Worm (Caenorhabditis elegans) whole organism, young adult: ENCODE measurements around the gene gap-1.

Experiments used
- B0035.1 ChIP-seq: sonication (generic microtip); optimal IDR thresholded peaks from 2 replicates; lab custom pipeline; 2016; ENCODE audit warnings: missing genetic modification characterization, mild to moderate bottlenecking, missing compliant biosample characterization, missing genotype, missing genetic modification reagents
- F49E8.2 ChIP-seq: sonication (generic microtip); optimal IDR thresholded peaks from 3 replicates; lab custom pipeline; 2017; ENCODE audit warnings: missing genetic modification characterization, mild to moderate bottlenecking, missing compliant biosample characterization, antibody characterized with exemption, moderate library complexity; ENCODE audit not compliant: insufficient read depth
- F55B11.4 ChIP-seq: sonication (generic microtip); optimal IDR thresholded peaks from 2 replicates; lab custom pipeline; 2016; ENCODE audit warnings: missing compliant biosample characterization, missing genetic modification characterization, borderline replicate concordance; ENCODE audit not compliant: insufficient read depth
- ccch-3 ChIP-seq: fragments of 200-800 bp; sonication (Bioruptor generic); optimal IDR thresholded peaks from 2 replicates; lab custom pipeline; 2018; ENCODE audit warnings: mild to moderate bottlenecking, missing genetic modification characterization, missing compliant biosample characterization
- ceh-40 ChIP-seq: fragments of 200-800 bp; sonication (Bioruptor generic); IDR thresholded peaks from 2 replicates; pipeline ENCODE4 v1.3.6; 2022; ENCODE audit warnings: missing genetic modification characterization, missing compliant biosample characterization
- let-526 ChIP-seq: fragments of 200-800 bp; sonication (Bioruptor generic); IDR thresholded peaks from 2 replicates; pipeline ENCODE4 v1.3.6; 2022; ENCODE audit warnings: missing genetic modification reagents, missing genetic modification characterization, missing compliant biosample characterization
- let-607 ChIP-seq, 2 experiments: fragments of 200-800 bp in 1 of 2; sonication (Bioruptor generic) in 1 of 2; sonication (generic microtip) in 1 of 2; optimal IDR thresholded peaks; 2 replicates each; lab custom pipeline; 2016 to 2018; ENCODE audit warnings: mild to moderate bottlenecking in 2 of 2, missing compliant biosample characterization in 2 of 2, missing genetic modification characterization in 2 of 2, moderate library complexity in 2 of 2, missing genotype in 1 of 2
- lin-35 ChIP-seq, 3 experiments: fragments of 150-350 bp in 2 of 3; sonication (generic microtip) in 1 of 3; optimal IDR thresholded peaks; 2 replicates each; lab custom pipeline; 2014 to 2018; ENCODE audit warnings: missing biosample characterization in 3 of 3, missing genetic modification characterization in 3 of 3, missing genetic modification reagents in 3 of 3
- lsy-27 ChIP-seq: sonication (generic microtip); optimal IDR thresholded peaks from 2 replicates; lab custom pipeline; 2017; ENCODE audit warnings: missing genetic modification characterization, mild to moderate bottlenecking, missing compliant biosample characterization, antibody characterized with exemption, missing genotype, borderline replicate concordance; ENCODE audit not compliant: insufficient read depth
- nfya-1 ChIP-seq: sonication (generic microtip); optimal IDR thresholded peaks from 2 replicates; lab custom pipeline; 2017; ENCODE audit warnings: antibody characterized with exemption, missing compliant biosample characterization, missing genetic modification characterization, borderline replicate concordance; ENCODE audit not compliant: insufficient read depth
- pha-4 ChIP-seq: fragments of 150-350 bp; sonication (generic microtip); optimal IDR thresholded peaks from 2 replicates; lab custom pipeline; 2014; ENCODE audit warnings: missing biosample characterization, missing genetic modification reagents, missing genetic modification characterization
- ztf-28 ChIP-seq: fragments of 200-800 bp; sonication (Bioruptor generic); IDR thresholded peaks from 2 replicates; pipeline ENCODE4 v1.3.6; 2022; ENCODE audit warnings: missing genetic modification reagents, missing genetic modification characterization, missing compliant biosample characterization

- TF ChIP-seq ccch-3 (no peak), F49E8.2 (tag; lab: Kevin White, UChicago) (no peak), lsy-27 (no peak), let-607 (tag; optimal IDR thresholded peaks at IDR 0.05; lab: Kevin White, UChicago) (no peak), let-526 (GFP tag; lab: Robert Waterston, UW) (no peak), nfya-1 (tag; lab: Kevin White, UChicago) (no peak), pha-4 (tag; lab: Kevin White, UChicago) (peak; percentile 39), lin-35 (GFP tag; optimal IDR thresholded peaks at IDR 0.05; lab: Kevin White, UChicago) (peak in 1 of 3 experiments; percentile 57), F55B11.4 (tag; lab: Kevin White, UChicago) (no peak), ztf-28 (no peak), B0035.1 (tag; lab: Kevin White, UChicago) (no peak), ceh-40 (GFP tag; lab: Robert Waterston, UW) (no peak)
Observed at ce11 chrX:2237438-2237961, 45.2 kb downstream of the gap-1 start, which contains the start of gene vha-15.
